Worm (Caenorhabditis elegans) whole organism, L3 larva: Measurements from ENCODE around the gene F58E6.11.

Experiments used
- R02D3.7 ChIP-seq: fragments of 150-350 bp; optimal IDR thresholded peaks from 2 replicates; lab custom pipeline; 2014; ENCODE audit warnings: missing biosample characterization, missing genetic modification characterization
- ZK546.5 ChIP-seq: sonication (generic microtip); optimal IDR thresholded peaks from 2 replicates; lab custom pipeline; 2017; ENCODE audit warnings: missing biosample characterization, missing genetic modification characterization
- aly-2 ChIP-seq: fragments of 150-350 bp; optimal IDR thresholded peaks from 2 replicates; lab custom pipeline; 2014; ENCODE audit warnings: missing biosample characterization, missing genetic modification characterization
- ceh-16 ChIP-seq: sonication (generic microtip); optimal IDR thresholded peaks from 2 replicates; lab custom pipeline; 2017; ENCODE audit warnings: missing biosample characterization, missing genetic modification characterization
- egl-27 ChIP-seq: sonication (generic microtip); optimal IDR thresholded peaks from 4 replicates; lab custom pipeline; 2017; ENCODE audit warnings: missing biosample characterization, missing genetic modification reagents, missing genetic modification characterization
- egl-5 ChIP-seq: fragments of 150-350 bp; optimal IDR thresholded peaks from 2 replicates; lab custom pipeline; 2017; ENCODE audit warnings: missing biosample characterization, missing genetic modification reagents, missing genetic modification characterization, inconsistent platforms
- elt-1 ChIP-seq: fragments of 150-350 bp; optimal IDR thresholded peaks from 2 replicates; lab custom pipeline; 2014; ENCODE audit warnings: missing biosample characterization, missing genetic modification characterization
- elt-2 ChIP-seq: sonication (generic microtip); optimal IDR thresholded peaks from 2 replicates; lab custom pipeline; 2016; ENCODE audit warnings: missing genetic modification reagents, mild to moderate bottlenecking, missing genetic modification characterization, missing compliant biosample characterization
- elt-3 ChIP-seq, 3 experiments: fragments of 150-350 bp in 1 of 3; sonication (generic microtip) in 2 of 3; optimal IDR thresholded peaks; 2 replicates in 2 of 3; 4 replicates in 1 of 3; lab custom pipeline; 2014 to 2017; ENCODE audit warnings: missing biosample characterization in 3 of 3, missing genetic modification characterization in 3 of 3
- eor-1 ChIP-seq, 2 experiments: fragments of 150-350 bp; optimal IDR thresholded peaks; 2 replicates each; lab custom pipeline; 2014 to 2018; ENCODE audit warnings: missing biosample characterization in 2 of 2, missing genetic modification characterization in 2 of 2
- fkh-10 ChIP-seq: sonication (generic microtip); optimal IDR thresholded peaks from 2 replicates; lab custom pipeline; 2017; ENCODE audit warnings: missing biosample characterization, missing genetic modification reagents, missing genetic modification characterization
- fkh-2 ChIP-seq: fragments of 150-350 bp; optimal IDR thresholded peaks from 2 replicates; lab custom pipeline; 2014; ENCODE audit warnings: missing biosample characterization, missing genetic modification reagents, missing genetic modification characterization
- hmg-11 ChIP-seq: sonication (generic microtip); optimal IDR thresholded peaks from 2 replicates; lab custom pipeline; 2016; ENCODE audit warnings: missing genetic modification characterization, missing compliant biosample characterization
- lin-15B ChIP-seq: fragments of 150-350 bp; optimal IDR thresholded peaks from 2 replicates; lab custom pipeline; 2014; ENCODE audit warnings: missing biosample characterization, missing genetic modification characterization
- lin-39 ChIP-seq: fragments of 150-350 bp; optimal IDR thresholded peaks from 2 replicates; lab custom pipeline; 2018; ENCODE audit warnings: missing biosample characterization, missing genetic modification reagents, missing genetic modification characterization
- lsy-12 ChIP-seq: sonication (generic microtip); optimal IDR thresholded peaks from 2 replicates; lab custom pipeline; 2016; ENCODE audit warnings: mild to moderate bottlenecking, missing genetic modification characterization, missing compliant biosample characterization
- mdl-1 ChIP-seq: fragments of 150-350 bp; optimal IDR thresholded peaks from 2 replicates; lab custom pipeline; 2014; ENCODE audit warnings: missing biosample characterization, missing genetic modification characterization
- mml-1 ChIP-seq: fragments of 150-350 bp; sonication (generic microtip); optimal IDR thresholded peaks from 3 replicates; lab custom pipeline; 2014; ENCODE audit warnings: missing biosample characterization, missing genetic modification characterization
- nhr-11 ChIP-seq: fragments of 150-350 bp; optimal IDR thresholded peaks from 2 replicates; lab custom pipeline; 2014; ENCODE audit warnings: missing biosample characterization, missing genetic modification characterization
- nhr-12 ChIP-seq: fragments of 150-350 bp; optimal IDR thresholded peaks from 2 replicates; lab custom pipeline; 2014; ENCODE audit warnings: missing biosample characterization, missing genetic modification characterization
- nhr-23 ChIP-seq: fragments of 150-350 bp; optimal IDR thresholded peaks from 2 replicates; lab custom pipeline; 2014; ENCODE audit warnings: missing biosample characterization, missing genetic modification reagents, missing genetic modification characterization
- nhr-237 ChIP-seq: fragments of 150-350 bp; optimal IDR thresholded peaks from 2 replicates; lab custom pipeline; 2014; ENCODE audit warnings: missing biosample characterization, missing genetic modification characterization
- nhr-28 ChIP-seq: fragments of 150-350 bp; optimal IDR thresholded peaks from 2 replicates; lab custom pipeline; 2014; ENCODE audit warnings: missing biosample characterization, missing genetic modification characterization
- nhr-43 ChIP-seq: sonication (generic microtip); optimal IDR thresholded peaks from 2 replicates; lab custom pipeline; 2016; ENCODE audit warnings: mild to moderate bottlenecking, missing genetic modification characterization, missing compliant biosample characterization; ENCODE audit not compliant: poor library complexity, severe bottlenecking
- nhr-67 ChIP-seq: fragments of 150-350 bp; optimal IDR thresholded peaks from 2 replicates; lab custom pipeline; 2014; ENCODE audit warnings: missing biosample characterization, missing genetic modification characterization
- nhr-76 ChIP-seq: fragments of 150-350 bp; sonication (generic microtip); optimal IDR thresholded peaks from 5 replicates; lab custom pipeline; 2014; ENCODE audit warnings: missing biosample characterization, missing genetic modification characterization
- nhr-77 ChIP-seq: fragments of 150-350 bp; optimal IDR thresholded peaks from 2 replicates; lab custom pipeline; 2014; ENCODE audit warnings: missing biosample characterization, missing genetic modification characterization
- sea-2 ChIP-seq: fragments of 150-350 bp; sonication (generic microtip); optimal IDR thresholded peaks from 4 replicates; lab custom pipeline; 2014; ENCODE audit warnings: missing biosample characterization, missing genetic modification reagents, missing genetic modification characterization
- skn-1 ChIP-seq: fragments of 150-350 bp; optimal IDR thresholded peaks from 2 replicates; lab custom pipeline; 2014; ENCODE audit warnings: missing biosample characterization, missing genetic modification characterization
- snpc-4 ChIP-seq: fragments of 150-350 bp; optimal IDR thresholded peaks from 2 replicates; lab custom pipeline; 2014; ENCODE audit warnings: missing biosample characterization, missing genetic modification characterization
- unc-62 ChIP-seq: fragments of 150-350 bp; sonication (generic microtip); optimal IDR thresholded peaks from 4 replicates; lab custom pipeline; 2014; ENCODE audit warnings: missing biosample characterization, missing genetic modification reagents, missing genetic modification characterization
- ztf-11 ChIP-seq: fragments of 150-350 bp; optimal IDR thresholded peaks from 2 replicates; lab custom pipeline; 2014; ENCODE audit warnings: missing biosample characterization, missing genetic modification characterization

F58E6.11 gene

ce11 chrV:9758437-9758836 is 653 bp upstream of the F58E6.11 start:
- TF ChIP-seq nhr-12 (tag; lab: Kevin White, UChicago) = no peak
- no peak for TF ChIP-seq aly-2 (tag; lab: Kevin White, UChicago)
- no peak for TF ChIP-seq ztf-11 (tag; lab: Kevin White, UChicago)
- TF ChIP-seq nhr-23 = peak; percentile 25
- no peak for TF ChIP-seq sea-2 (GFP tag; lab: Kevin White, UChicago)
- TF ChIP-seq snpc-4 = no peak

ce11 chrV:9756242-9756641 is 1.5 kb downstream of the F58E6.11 start, which contains the start of gene hrg-3:
Gene hrg-3, plus strand, starts transcription at chrV:9756468.
- TF ChIP-seq elt-2 (tag; lab: Kevin White, UChicago) (peak; percentile 85), nhr-237 (tag; lab: Kevin White, UChicago) (no peak), aly-2 (tag; lab: Kevin White, UChicago) (no peak), nhr-11 (tag; lab: Kevin White, UChicago) (no peak)

ce11 chrV:9755725-9756124 is 2.1 kb downstream of the F58E6.11 start, which contains the start of gene F58E6.8:
Gene F58E6.8, minus strand, starts transcription at chrV:9755825.
- TF ChIP-seq nhr-77 (tag; lab: Kevin White, UChicago) (no peak), ZK546.5 (tag; lab: Kevin White, UChicago) (no peak), nhr-67 (tag; lab: Kevin White, UChicago) (no peak), hmg-11 (tag; lab: Kevin White, UChicago) (no peak), lsy-12 (tag; lab: Kevin White, UChicago) (no peak), R02D3.7 (tag; lab: Kevin White, UChicago) (no peak), ceh-16 (tag; lab: Kevin White, UChicago) (no peak), nhr-28 (tag; lab: Kevin White, UChicago) (no peak), skn-1 (tag; lab: Kevin White, UChicago) (no peak), elt-3 (tag; optimal IDR thresholded peaks at IDR 0.05; lab: Kevin White, UChicago) (no peak), nhr-43 (tag; lab: Kevin White, UChicago) (no peak), eor-1 (tag; optimal IDR thresholded peaks at IDR 0.05; lab: Kevin White, UChicago) (no peak), elt-2 (tag; lab: Kevin White, UChicago) (no peak), mml-1 (tag; lab: Kevin White, UChicago) (no peak), egl-27 (tag; lab: Kevin White, UChicago) (no peak), mdl-1 (tag; lab: Kevin White, UChicago) (no peak), nhr-11 (tag; lab: Kevin White, UChicago) (no peak), nhr-237 (tag; lab: Kevin White, UChicago) (no peak), fkh-10 (GFP tag; lab: Kevin White, UChicago) (no peak), ztf-11 (tag; lab: Kevin White, UChicago) (no peak)

- no peak for TF ChIP-seq elt-1 (tag; lab: Kevin White, UChicago)
Measured at ce11 chrV:9754459-9754858, 3.3 kb downstream of the F58E6.11 start, which contains the start of gene F58E6.5. Gene F58E6.5, minus strand, starts transcription at chrV:9754559.

ce11 chrV:9753554-9753953 is 4.2 kb downstream of the F58E6.11 start:
- no peak for TF ChIP-seq skn-1 (tag; lab: Kevin White, UChicago)

ce11 chrV:9752918-9753317 is 4.9 kb downstream of the F58E6.11 start, which contains the start of gene F58E6.6:
Gene F58E6.6, minus strand, starts transcription at chrV:9753018.
- TF ChIP-seq ZK546.5 (tag; lab: Kevin White, UChicago) (no peak), nhr-77 (tag; lab: Kevin White, UChicago) (no peak), nhr-76 (tag; lab: Kevin White, UChicago) (no peak), aly-2 (tag; lab: Kevin White, UChicago) (no peak), fkh-10 (GFP tag; lab: Kevin White, UChicago) (no peak), snpc-4 (no peak), fkh-2 (tag; lab: Kevin White, UChicago) (no peak), egl-5 (tag; lab: Kevin White, UChicago) (no peak), nhr-237 (tag; lab: Kevin White, UChicago) (no peak), unc-62 (GFP tag; lab: Kevin White, UChicago) (no peak), elt-2 (tag; lab: Kevin White, UChicago) (no peak), lin-15B (tag; lab: Kevin White, UChicago) (no peak), R02D3.7 (tag; lab: Kevin White, UChicago) (no peak), lin-39 (tag; lab: Kevin White, UChicago) (no peak)
